Worm (Caenorhabditis elegans) whole organism, L4/young adult: ENCODE data around the gene C27A7.9.

Source experiments
- W03F9.2 ChIP-seq: fragments of 150-350 bp; optimal IDR thresholded peaks from 2 replicates; lab custom pipeline; 2014; ENCODE audit warnings: missing biosample characterization, missing genetic modification characterization
- dao-5 ChIP-seq: sonication (generic microtip); optimal IDR thresholded peaks from 2 replicates; lab custom pipeline; 2016; ENCODE audit warnings: missing genotype, missing genetic modification characterization, moderate library complexity, missing compliant biosample characterization
- him-1 ChIP-seq: sonication (generic microtip); optimal IDR thresholded peaks from 2 replicates; lab custom pipeline; 2016; ENCODE audit warnings: missing genotype, missing genetic modification reagents, missing genetic modification characterization, missing compliant biosample characterization

DNA sequence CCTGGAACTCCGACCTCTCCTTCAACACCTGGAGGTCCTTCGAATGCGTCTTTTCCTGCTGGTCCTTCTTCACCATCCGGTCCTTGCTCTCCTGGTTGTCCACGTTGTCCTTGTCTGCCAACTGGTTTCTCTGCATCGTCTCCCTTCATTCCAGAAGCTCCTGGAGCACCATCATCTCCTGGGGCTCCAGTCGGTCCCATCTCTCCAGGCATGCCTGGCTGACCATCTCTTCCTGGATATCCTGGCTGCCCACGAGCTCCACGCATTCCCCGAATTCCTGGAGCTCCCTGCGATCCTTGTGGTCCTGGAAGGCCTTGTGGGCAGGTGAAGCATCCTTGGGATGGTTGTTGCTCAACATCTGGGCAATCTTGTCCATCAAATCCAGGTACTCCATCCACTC, 43.3 kb upstream of the C27A7.9 start:
- TF ChIP-seq him-1 (tag; lab: Kevin White, UChicago) (no peak), W03F9.2 (tag; lab: Kevin White, UChicago) (no peak), dao-5 (tag; lab: Kevin White, UChicago) (no peak)
